Fruit fly (Drosophila melanogaster) Kc167 (cell line): Measurements from ENCODE around the gene CG42374.

ENCODE experiments used
- Myc ChIP-seq: fragments of >200 bp; optimal IDR thresholded peaks from 2 replicates; lab custom pipeline; 2017; ENCODE audit warnings: missing external identifiers
- Sin3A ChIP-seq: fragments of >200 bp; optimal IDR thresholded peaks from 2 replicates; lab custom pipeline; 2018; ENCODE audit warnings: missing external identifiers
- h ChIP-seq: fragments of >200 bp; optimal IDR thresholded peaks from 3 replicates; lab custom pipeline; 2018; ENCODE audit warnings: missing external identifiers
- insv ChIP-seq: fragments of >200 bp; optimal IDR thresholded peaks from 3 replicates; lab custom pipeline; 2018; ENCODE audit warnings: missing external identifiers
- ttk ChIP-seq: sonication (Bioruptor generic); optimal IDR thresholded peaks from 2 replicates; lab custom pipeline; 2017; ENCODE audit warnings: missing external identifiers

dm6 chr3L:19280700-19281099, 17.1 kb downstream of the CG42374 start, which contains the start of gene CG14089:
- TF ChIP-seq Sin3A (lab: Kevin White, UChicago), result no peak
- TF ChIP-seq h (lab: Kevin White, UChicago), result no peak
- TF ChIP-seq Myc (lab: Kevin White, UChicago), result no peak
- no peak for TF ChIP-seq insv (lab: Kevin White, UChicago)
- no peak for TF ChIP-seq ttk (lab: Kevin White, UChicago)
